Fruit fly (Drosophila melanogaster) whole organism, embryonic: ENCODE results near the gene APP-BP1.

ENCODE experiments used
- Antp ChIP-seq: fragments of 200-800 bp; sonication (Bioruptor generic); optimal IDR thresholded peaks from 3 replicates; lab custom pipeline; 2016; ENCODE audit warnings: missing biosample characterization, missing genetic modification characterization
- B-H2 ChIP-seq: fragments of 200-800 bp; sonication (Bioruptor generic); optimal IDR thresholded peaks from 2 replicates; lab custom pipeline; 2018; ENCODE audit warnings: missing biosample characterization, mild to moderate bottlenecking, missing genetic modification characterization
- CG10147 ChIP-seq: fragments of 200-800 bp; sonication (Bioruptor generic); optimal IDR thresholded peaks from 2 replicates; lab custom pipeline; 2019; ENCODE audit warnings: missing biosample characterization, mild to moderate bottlenecking, missing genetic modification characterization, moderate library complexity
- CG10267 ChIP-seq: fragments of 200-800 bp; sonication (Bioruptor generic); optimal IDR thresholded peaks from 2 replicates; lab custom pipeline; 2018; ENCODE audit warnings: missing biosample characterization, mild to moderate bottlenecking, missing genetic modification characterization, moderate library complexity
- CG10274 ChIP-seq: fragments of 200-800 bp; sonication (Bioruptor generic); optimal IDR thresholded peaks from 3 replicates; lab custom pipeline; 2017; ENCODE audit warnings: missing biosample characterization, mild to moderate bottlenecking, missing genetic modification characterization
- CG10543 ChIP-seq: fragments of 200-800 bp; sonication (Bioruptor generic); optimal IDR thresholded peaks from 3 replicates; lab custom pipeline; 2017; ENCODE audit warnings: missing biosample characterization, mild to moderate bottlenecking, missing genetic modification characterization, moderate library complexity
- CG11723 ChIP-seq: fragments of 200-800 bp; sonication (Bioruptor generic); optimal IDR thresholded peaks from 2 replicates; lab custom pipeline; 2017; ENCODE audit warnings: missing biosample characterization, mild to moderate bottlenecking, missing genetic modification characterization
- CG12155 ChIP-seq: fragments of 200-800 bp; sonication (Bioruptor generic); optimal IDR thresholded peaks from 3 replicates; lab custom pipeline; 2016; ENCODE audit warnings: missing biosample characterization, missing genetic modification characterization
- CG12942 ChIP-seq: fragments of 200-800 bp; sonication (Bioruptor generic); optimal IDR thresholded peaks from 3 replicates; lab custom pipeline; 2016; ENCODE audit warnings: missing biosample characterization, missing genetic modification characterization
- CG13424 ChIP-seq: fragments of 200-800 bp; sonication (Bioruptor generic); optimal IDR thresholded peaks from 2 replicates; lab custom pipeline; 2019; ENCODE audit warnings: missing biosample characterization, mild to moderate bottlenecking, missing genetic modification characterization, moderate library complexity
- CG14965 ChIP-seq: fragments of 200-800 bp; sonication (Bioruptor generic); optimal IDR thresholded peaks from 2 replicates; lab custom pipeline; 2016; ENCODE audit warnings: missing biosample characterization, missing genetic modification characterization, borderline replicate concordance
- CG16779 ChIP-seq: fragments of 200-800 bp; sonication (Bioruptor generic); IDR thresholded peaks from 2 replicates; pipeline ENCODE4 v1.3.6; 2022; ENCODE audit warnings: missing biosample characterization, missing genetic modification characterization
- CG17912 ChIP-seq: fragments of 200-800 bp; sonication (Bioruptor generic); optimal IDR thresholded peaks from 2 replicates; lab custom pipeline; 2018; ENCODE audit warnings: missing biosample characterization, mild to moderate bottlenecking, missing genetic modification characterization
- CG18476 ChIP-seq: fragments of 200-800 bp; sonication (Bioruptor generic); optimal IDR thresholded peaks from 2 replicates; lab custom pipeline; 2016; ENCODE audit warnings: missing biosample characterization, mild to moderate bottlenecking, missing genetic modification characterization
- CG18619 ChIP-seq: fragments of 200-800 bp; sonication (Bioruptor generic); optimal IDR thresholded peaks from 3 replicates; lab custom pipeline; 2017; ENCODE audit warnings: missing biosample characterization, mild to moderate bottlenecking, missing genetic modification characterization
- CG18764 ChIP-seq: fragments of 200-800 bp; sonication (Bioruptor generic); optimal IDR thresholded peaks from 3 replicates; lab custom pipeline; 2016; ENCODE audit warnings: missing biosample characterization, missing genetic modification characterization
- CG2875 ChIP-seq: fragments of 200-800 bp; sonication (Bioruptor generic); optimal IDR thresholded peaks from 2 replicates; lab custom pipeline; 2017; ENCODE audit warnings: missing biosample characterization, mild to moderate bottlenecking, missing genetic modification characterization, missing genetic modification reagents
- CG34224 ChIP-seq: fragments of 200-800 bp; sonication (Bioruptor generic); IDR thresholded peaks from 3 replicates; pipeline ENCODE4 v1.3.6; 2022; ENCODE audit warnings: missing biosample characterization, missing genetic modification characterization; ENCODE audit not compliant: partially characterized antibody
- CG34376 ChIP-seq: fragments of 200-800 bp; sonication (Bioruptor generic); optimal IDR thresholded peaks from 2 replicates; lab custom pipeline; 2018; ENCODE audit warnings: missing biosample characterization, mild to moderate bottlenecking, missing genetic modification characterization
- CG4820 ChIP-seq: fragments of 200-800 bp; sonication (Bioruptor generic); optimal IDR thresholded peaks from 3 replicates; lab custom pipeline; 2016; ENCODE audit warnings: missing biosample characterization, missing genetic modification characterization
- CG5180 ChIP-seq: fragments of 200-800 bp; sonication (Bioruptor generic); optimal IDR thresholded peaks from 3 replicates; lab custom pipeline; 2017; ENCODE audit warnings: missing biosample characterization, missing genetic modification characterization, mild to moderate bottlenecking, moderate library complexity, missing genetic modification reagents
- CG8478 ChIP-seq: fragments of >200 bp; optimal IDR thresholded peaks from 2 replicates; lab custom pipeline; 2018
- CG9727 ChIP-seq: fragments of 200-800 bp; sonication (Bioruptor generic); optimal IDR thresholded peaks from 3 replicates; lab custom pipeline; 2017; ENCODE audit warnings: missing biosample characterization, mild to moderate bottlenecking, missing genetic modification characterization
- CrebB ChIP-seq: fragments of 200-800 bp; sonication (Bioruptor generic); optimal IDR thresholded peaks from 3 replicates; lab custom pipeline; 2018; ENCODE audit warnings: missing biosample characterization, mild to moderate bottlenecking, missing genetic modification characterization
- Dad ChIP-seq: fragments of 200-800 bp; sonication (Bioruptor generic); optimal IDR thresholded peaks from 3 replicates; lab custom pipeline; 2016; ENCODE audit warnings: missing biosample characterization, missing genetic modification characterization
- Dbx ChIP-seq: fragments of 200-800 bp; sonication (Bioruptor generic); IDR thresholded peaks from 3 replicates; pipeline ENCODE4 v1.3.6; 2022; ENCODE audit warnings: missing biosample characterization, missing genetic modification characterization
- Deaf1 ChIP-seq: fragments of 200-800 bp; optimal IDR thresholded peaks from 3 replicates; lab custom pipeline; 2019; ENCODE audit warnings: missing biosample characterization, mild to moderate bottlenecking, missing genetic modification characterization, moderate library complexity
- Fer2 ChIP-seq: fragments of 200-800 bp; sonication (Bioruptor generic); optimal IDR thresholded peaks from 2 replicates; lab custom pipeline; 2018; ENCODE audit warnings: missing biosample characterization, mild to moderate bottlenecking, missing genetic modification characterization, moderate library complexity
- Gsc ChIP-seq: fragments of 200-800 bp; sonication (Bioruptor generic); IDR thresholded peaks from 2 replicates; pipeline ENCODE4 v1.3.6; 2022; ENCODE audit warnings: missing biosample characterization, missing genetic modification characterization
- HLH54F ChIP-seq: fragments of 200-800 bp; sonication (Bioruptor generic); optimal IDR thresholded peaks from 3 replicates; lab custom pipeline; 2016; ENCODE audit warnings: missing biosample characterization, missing genetic modification characterization
- MBD-R2 ChIP-seq: fragments of 200-800 bp; sonication (Bioruptor generic); IDR thresholded peaks from 2 replicates; pipeline ENCODE4 v1.3.6; 2022; ENCODE audit warnings: missing biosample characterization, missing genetic modification characterization
- Max ChIP-seq: fragments of 200-800 bp; sonication (Bioruptor generic); optimal IDR thresholded peaks from 2 replicates; lab custom pipeline; 2016; ENCODE audit warnings: missing biosample characterization, mild to moderate bottlenecking, missing genetic modification characterization
- Meics ChIP-seq: fragments of 200-800 bp; sonication (Bioruptor generic); optimal IDR thresholded peaks from 2 replicates; lab custom pipeline; 2017; ENCODE audit warnings: missing biosample characterization, mild to moderate bottlenecking, missing genetic modification characterization
- Scr ChIP-seq: fragments of 200-800 bp; sonication (Bioruptor generic); IDR thresholded peaks from 2 replicates; pipeline ENCODE4 v1.3.6; 2022; ENCODE audit warnings: missing biosample characterization, missing genetic modification characterization; ENCODE audit not compliant: partially characterized antibody
- Sin3A ChIP-seq: fragments of >200 bp; optimal IDR thresholded peaks from 2 replicates; lab custom pipeline; 2018
- Six4 ChIP-seq: fragments of 200-800 bp; sonication (Bioruptor generic); optimal IDR thresholded peaks from 2 replicates; lab custom pipeline; 2016; ENCODE audit warnings: missing biosample characterization, missing genetic modification characterization
- bcd ChIP-seq: fragments of 200-800 bp; sonication (Bioruptor generic); optimal IDR thresholded peaks from 2 replicates; lab custom pipeline; 2017; ENCODE audit warnings: missing biosample characterization, mild to moderate bottlenecking, missing genetic modification characterization
- cg ChIP-seq: fragments of 200-800 bp; sonication (Bioruptor generic); optimal IDR thresholded peaks from 3 replicates; lab custom pipeline; 2019; ENCODE audit warnings: missing biosample characterization, mild to moderate bottlenecking, missing genetic modification characterization, moderate library complexity
- fd102C ChIP-seq: fragments of 200-800 bp; sonication (Bioruptor generic); optimal IDR thresholded peaks from 2 replicates; lab custom pipeline; 2018; ENCODE audit warnings: missing biosample characterization, mild to moderate bottlenecking, missing genetic modification characterization, moderate library complexity
- gcm2 ChIP-seq: fragments of 200-800 bp; sonication (Bioruptor generic); optimal IDR thresholded peaks from 2 replicates; lab custom pipeline; 2016; ENCODE audit warnings: missing biosample characterization, missing genetic modification characterization
- gro ChIP-seq: fragments of 200-800 bp; sonication (Bioruptor generic); optimal IDR thresholded peaks from 2 replicates; lab custom pipeline; 2016; ENCODE audit warnings: missing biosample characterization, missing genetic modification characterization
- gsb-n ChIP-seq: fragments of 200-800 bp; sonication (Bioruptor generic); optimal IDR thresholded peaks from 3 replicates; lab custom pipeline; 2018; ENCODE audit warnings: missing biosample characterization, mild to moderate bottlenecking, missing genetic modification characterization
- hkb ChIP-seq, 2 experiments: fragments of 200-800 bp in 1 of 2; fragments of >200 bp in 1 of 2; sonication (Bioruptor generic) in 1 of 2; IDR thresholded peaks in 1 of 2; optimal IDR thresholded peaks in 1 of 2; 2 replicates each; pipeline versions ENCODE4 v1.3.6 to Lab custom; 2017 to 2022; ENCODE audit warnings: missing biosample characterization in 1 of 2, missing genetic modification characterization in 1 of 2
- kah ChIP-seq: fragments of 200-800 bp; sonication (Bioruptor generic); optimal IDR thresholded peaks from 2 replicates; lab custom pipeline; 2018; ENCODE audit warnings: missing biosample characterization, mild to moderate bottlenecking, missing genetic modification characterization
- kay ChIP-seq: fragments of 200-800 bp; sonication (Bioruptor generic); optimal IDR thresholded peaks from 2 replicates; lab custom pipeline; 2016; ENCODE audit warnings: missing biosample characterization, missing genetic modification characterization
- pros ChIP-seq: fragments of 200-800 bp; sonication (Bioruptor generic); optimal IDR thresholded peaks from 3 replicates; lab custom pipeline; 2019; ENCODE audit warnings: missing biosample characterization, mild to moderate bottlenecking, missing genetic modification characterization, moderate library complexity
- slbo ChIP-seq: fragments of 200-800 bp; sonication (Bioruptor generic); IDR thresholded peaks from 2 replicates; pipeline ENCODE4 v1.3.6; 2022; ENCODE audit warnings: missing biosample characterization, missing genetic modification characterization
- so ChIP-seq: fragments of 200-800 bp; sonication (Bioruptor generic); IDR thresholded peaks from 3 replicates; pipeline ENCODE4 v1.3.6; 2022; ENCODE audit warnings: missing biosample characterization, missing genetic modification characterization
- tin ChIP-seq: fragments of 200-800 bp; sonication (Bioruptor generic); optimal IDR thresholded peaks from 3 replicates; lab custom pipeline; 2016; ENCODE audit warnings: missing biosample characterization, missing genetic modification characterization
- wor ChIP-seq: fragments of 200-800 bp; sonication (Bioruptor generic); IDR thresholded peaks from 2 replicates; pipeline ENCODE4 v1.3.6; 2022; ENCODE audit warnings: missing biosample characterization, missing genetic modification characterization
- zf30C ChIP-seq: fragments of 200-800 bp; sonication (Bioruptor generic); optimal IDR thresholded peaks from 3 replicates; lab custom pipeline; 2018; ENCODE audit warnings: missing biosample characterization, mild to moderate bottlenecking, missing genetic modification characterization

APP-BP1 gene

dm6 chr3L:11119901-11120418 is 21.7 kb downstream of the APP-BP1 start (continued):
- peak; percentile 14 for TF ChIP-seq Fer2
- TF ChIP-seq B-H2 (GFP tag; lab: Kevin White, UChicago) = peak; percentile 54
- no peak for TF ChIP-seq HLH54F (GFP tag; lab: Kevin White, UChicago)
- peak; percentile 46 for TF ChIP-seq CG12155 (GFP tag; lab: Kevin White, UChicago)
- 0 out of 3 replicates have a peak, but pooled peaks have one; percentile 17 for TF ChIP-seq Dbx (GFP tag; lab: Robert Waterston, UW)
- no peak for TF ChIP-seq bcd (GFP tag; lab: Kevin White, UChicago)
- peak; percentile 18 for TF ChIP-seq CG11723 (GFP tag; lab: Kevin White, UChicago)
- TF ChIP-seq Antp (GFP tag; lab: Kevin White, UChicago) = no peak
- peak; percentile 12 for TF ChIP-seq CG9727 (GFP tag; lab: Kevin White, UChicago)
- TF ChIP-seq CG10147 (GFP tag; lab: Kevin White, UChicago) = peak; percentile 56
- no peak for TF ChIP-seq CG10274 (GFP tag; lab: Kevin White, UChicago)
- TF ChIP-seq Gsc (GFP tag; lab: Robert Waterston, UW) = no peak
- TF ChIP-seq fd102C (GFP tag; lab: Kevin White, UChicago) = no peak
- no peak for TF ChIP-seq CG10267 (tag; lab: Kevin White, UChicago)
- peak; percentile 40 for TF ChIP-seq slbo (GFP tag; lab: Robert Waterston, UW)
- TF ChIP-seq CG5180 (GFP tag; lab: Kevin White, UChicago) = peak; percentile 31
- no peak for TF ChIP-seq CG18764
- peak; percentile 3 for TF ChIP-seq CG14965 (GFP tag; lab: Kevin White, UChicago)
- TF ChIP-seq CG17912 (GFP tag; lab: Kevin White, UChicago) = peak; percentile 5
- TF ChIP-seq kay = no peak
- TF ChIP-seq so (GFP tag; lab: Robert Waterston, UW) = no peak
- TF ChIP-seq Deaf1 (tag; lab: Kevin White, UChicago) = peak; percentile 58
- peak; percentile 35 for TF ChIP-seq CG2875 (GFP tag; lab: Kevin White, UChicago)
- TF ChIP-seq CrebB = peak; percentile 47
- no peak for TF ChIP-seq Sin3A (lab: Kevin White, UChicago)
- peak; percentile 60 for TF ChIP-seq kah (GFP tag; lab: Kevin White, UChicago)
- peak; percentile 94 for TF ChIP-seq CG10543 (GFP tag; lab: Kevin White, UChicago)
- no peak for TF ChIP-seq CG16779 (GFP tag; lab: Robert Waterston, UW)
- peak; percentile 50 for TF ChIP-seq Meics
- TF ChIP-seq cg (GFP tag; lab: Kevin White, UChicago) = peak; percentile 98
- TF ChIP-seq gro = no peak
- peak; percentile 38 for TF ChIP-seq CG13424
- no peak for TF ChIP-seq gsb-n (tag; lab: Kevin White, UChicago)
- no peak for TF ChIP-seq Max (GFP tag; lab: Kevin White, UChicago)
- TF ChIP-seq CG4820 (GFP tag; lab: Kevin White, UChicago) = no peak
- no peak for TF ChIP-seq tin
- peak; percentile 88 for TF ChIP-seq CG8478
- TF ChIP-seq hkb (optimal IDR thresholded peaks at IDR 0.05; lab: Kevin White, UChicago) = no peak
- 0 out of 2 replicates have a peak, but pooled peaks have one; percentile 13 for TF ChIP-seq hkb (GFP tag; IDR thresholded peaks at IDR 0.05; lab: Robert Waterston, UW)
- TF ChIP-seq wor (GFP tag; lab: Robert Waterston, UW) = no peak
- no peak for TF ChIP-seq zf30C (GFP tag; lab: Kevin White, UChicago)
- TF ChIP-seq CG12942 (GFP tag; lab: Kevin White, UChicago) = no peak
- no peak for TF ChIP-seq CG18476 (GFP tag; lab: Kevin White, UChicago)
- TF ChIP-seq MBD-R2 = no peak
- TF ChIP-seq pros = peak; percentile 8
- TF ChIP-seq Dad = no peak
- TF ChIP-seq CG18619 = no peak
- no peak for TF ChIP-seq Scr
- TF ChIP-seq CG34224 (GFP tag; lab: Robert Waterston, UW) = no peak
- TF ChIP-seq Six4 = no peak
- no peak for TF ChIP-seq gcm2
- TF ChIP-seq CG34376 (GFP tag; lab: Kevin White, UChicago) = peak; percentile 78
